Worm (Caenorhabditis elegans) whole organism, young adult: ENCODE measurements around the gene F45H10.2.

Experiments used
- F57A8.1 ChIP-seq: fragments of 200-800 bp; sonication (Bioruptor generic); optimal IDR thresholded peaks from 2 replicates; lab custom pipeline; 2018; ENCODE audit warnings: mild to moderate bottlenecking, missing genetic modification characterization, moderate library complexity, missing compliant biosample characterization
- Y79H2A.3 ChIP-seq: fragments of 200-800 bp; sonication (Bioruptor generic); conservative IDR thresholded peaks from 2 replicates; pipeline ENCODE4 v1.3.6; 2022; ENCODE audit warnings: missing genetic modification reagents, missing genetic modification characterization, missing compliant biosample characterization
- attf-5 ChIP-seq: fragments of 200-800 bp; sonication (Bioruptor generic); optimal IDR thresholded peaks from 2 replicates; lab custom pipeline; 2018; ENCODE audit warnings: mild to moderate bottlenecking, missing genetic modification characterization, missing compliant biosample characterization
- cebp-1 ChIP-seq, 2 experiments: fragments of 200-800 bp in 1 of 2; sonication (Bioruptor generic) in 1 of 2; sonication (generic microtip) in 1 of 2; IDR thresholded peaks in 1 of 2; optimal IDR thresholded peaks in 1 of 2; 2 replicates each; pipeline versions ENCODE4 v1.3.6 to Lab custom; 2017 to 2022; ENCODE audit warnings: missing compliant biosample characterization in 2 of 2, missing genetic modification characterization in 2 of 2, mild to moderate bottlenecking in 1 of 2, missing genetic modification reagents in 1 of 2, moderate library complexity in 1 of 2
- chd-7 ChIP-seq: sonication (generic microtip); optimal IDR thresholded peaks from 2 replicates; lab custom pipeline; 2016; ENCODE audit warnings: mild to moderate bottlenecking, missing genetic modification characterization, moderate library complexity, missing compliant biosample characterization
- hlh-12 ChIP-seq: sonication (generic microtip); optimal IDR thresholded peaks from 2 replicates; lab custom pipeline; 2016; ENCODE audit warnings: missing genetic modification characterization, missing compliant biosample characterization
- lin-35 ChIP-seq, 3 experiments: fragments of 150-350 bp in 2 of 3; sonication (generic microtip) in 1 of 3; optimal IDR thresholded peaks; 2 replicates each; lab custom pipeline; 2014 to 2018; ENCODE audit warnings: missing biosample characterization in 3 of 3, missing genetic modification characterization in 3 of 3, missing genetic modification reagents in 3 of 3
- mcd-1 ChIP-seq: fragments of 200-800 bp; sonication (Bioruptor generic); IDR thresholded peaks from 2 replicates; pipeline ENCODE4 v1.3.6; 2022; ENCODE audit warnings: missing genetic modification reagents, missing genetic modification characterization, missing compliant biosample characterization
- pha-4 ChIP-seq: fragments of 150-350 bp; sonication (generic microtip); optimal IDR thresholded peaks from 2 replicates; lab custom pipeline; 2014; ENCODE audit warnings: missing biosample characterization, missing genetic modification reagents, missing genetic modification characterization

ce11 chrII:13515813-13516212 lies 23.0 kb upstream of the F45H10.2 start:
- TF ChIP-seq F57A8.1 (GFP tag; lab: Kevin White, UChicago), result no peak
- no peak for TF ChIP-seq attf-5 (GFP tag; lab: Kevin White, UChicago)
- TF ChIP-seq hlh-12 (tag; lab: Kevin White, UChicago), result no peak
- no peak for TF ChIP-seq cebp-1 (GFP tag; IDR thresholded peaks at IDR 0.05; lab: Robert Waterston, UW)
- TF ChIP-seq cebp-1 (tag; optimal IDR thresholded peaks at IDR 0.05; lab: Kevin White, UChicago), result no peak
- no peak for TF ChIP-seq lin-35 (GFP tag; optimal IDR thresholded peaks at IDR 0.05; lab: Kevin White, UChicago)
- TF ChIP-seq pha-4 (tag; lab: Kevin White, UChicago), result no peak
- TF ChIP-seq Y79H2A.3 (GFP tag; lab: Robert Waterston, UW), result no peak
- TF ChIP-seq chd-7 (tag; lab: Kevin White, UChicago), result no peak
- TF ChIP-seq mcd-1 (GFP tag; lab: Robert Waterston, UW), result no peak
